Fruit fly (Drosophila melanogaster) whole organism, pupa: Measurements from ENCODE around the gene CG43127.

Experiments used
- CG10348 ChIP-seq: fragments of 200-800 bp; sonication (Bioruptor generic); IDR thresholded peaks from 2 replicates; pipeline ENCODE4 v1.3.6; 2022; ENCODE audit warnings: missing biosample characterization, missing genetic modification characterization
- CG12605 ChIP-seq: fragments of 200-800 bp; sonication (Bioruptor generic); IDR thresholded peaks from 2 replicates; pipeline ENCODE4 v1.3.6; 2022; ENCODE audit warnings: missing biosample characterization, missing genetic modification characterization
- CG13204 ChIP-seq: fragments of 200-800 bp; sonication (Bioruptor generic); optimal IDR thresholded peaks from 2 replicates; lab custom pipeline; 2018; ENCODE audit warnings: missing biosample characterization, mild to moderate bottlenecking, missing genetic modification characterization, moderate library complexity
- CG14655 ChIP-seq: fragments of 200-800 bp; sonication (Bioruptor generic); optimal IDR thresholded peaks from 3 replicates; lab custom pipeline; 2017; ENCODE audit warnings: mild to moderate bottlenecking, missing biosample characterization, missing genetic modification reagents, missing genetic modification characterization
- CG15710 ChIP-seq: fragments of 200-800 bp; sonication (Bioruptor generic); optimal IDR thresholded peaks from 2 replicates; lab custom pipeline; 2018; ENCODE audit warnings: missing biosample characterization, mild to moderate bottlenecking, missing genetic modification characterization, moderate library complexity
- CG17806 ChIP-seq: fragments of 200-800 bp; sonication (Bioruptor generic); optimal IDR thresholded peaks from 2 replicates; lab custom pipeline; 2018; ENCODE audit warnings: missing biosample characterization, mild to moderate bottlenecking, missing genetic modification characterization, moderate library complexity
- CG32121 ChIP-seq: fragments of 200-800 bp; sonication (Bioruptor generic); IDR thresholded peaks from 2 replicates; pipeline ENCODE4 v1.3.6; 2022; ENCODE audit warnings: missing biosample characterization, missing genetic modification characterization
- CG34367 ChIP-seq: fragments of 200-800 bp; sonication (Bioruptor generic); optimal IDR thresholded peaks from 2 replicates; lab custom pipeline; 2018; ENCODE audit warnings: missing biosample characterization, mild to moderate bottlenecking, missing genetic modification characterization
- CG4496 ChIP-seq: fragments of 200-800 bp; sonication (Bioruptor generic); IDR thresholded peaks from 3 replicates; pipeline ENCODE4 v1.3.6; 2022; ENCODE audit warnings: missing biosample characterization, missing genetic modification characterization
- CG8159 ChIP-seq: fragments of 200-800 bp; sonication (Bioruptor generic); optimal IDR thresholded peaks from 3 replicates; lab custom pipeline; 2018; ENCODE audit warnings: missing biosample characterization, mild to moderate bottlenecking, missing genetic modification characterization, moderate library complexity
- CG8301 ChIP-seq: fragments of 200-800 bp; sonication (Bioruptor generic); optimal IDR thresholded peaks from 2 replicates; lab custom pipeline; 2018; ENCODE audit warnings: missing biosample characterization, mild to moderate bottlenecking, missing genetic modification characterization
- CG9948 ChIP-seq: fragments of 200-800 bp; sonication (Bioruptor generic); optimal IDR thresholded peaks from 2 replicates; lab custom pipeline; 2018; ENCODE audit warnings: missing biosample characterization, mild to moderate bottlenecking, missing genetic modification characterization, moderate library complexity
- D1 ChIP-seq: fragments of 200-800 bp; sonication (Bioruptor generic); optimal IDR thresholded peaks from 2 replicates; lab custom pipeline; 2018; ENCODE audit warnings: missing biosample characterization, mild to moderate bottlenecking, missing genetic modification characterization, moderate library complexity
- EcR ChIP-seq: fragments of 200-800 bp; sonication (Bioruptor generic); optimal IDR thresholded peaks from 3 replicates; lab custom pipeline; 2019; ENCODE audit warnings: missing biosample characterization, missing genetic modification characterization, mild to moderate bottlenecking, moderate library complexity, missing genetic modification reagents
- Ets98B ChIP-seq: fragments of 200-800 bp; sonication (Bioruptor generic); IDR thresholded peaks from 2 replicates; pipeline ENCODE4 v1.3.6; 2022; ENCODE audit warnings: missing biosample characterization, missing genetic modification characterization
- Pif1A ChIP-seq: fragments of 200-800 bp; sonication (Bioruptor generic); optimal IDR thresholded peaks from 3 replicates; lab custom pipeline; 2016; ENCODE audit warnings: missing biosample characterization, missing genetic modification characterization
- Pif1B ChIP-seq: fragments of 200-800 bp; sonication (Bioruptor generic); optimal IDR thresholded peaks from 3 replicates; lab custom pipeline; 2016; ENCODE audit warnings: missing biosample characterization, missing genetic modification characterization
- Snoo ChIP-seq: fragments of 200-800 bp; sonication (Bioruptor generic); optimal IDR thresholded peaks from 3 replicates; lab custom pipeline; 2017; ENCODE audit warnings: missing biosample characterization, mild to moderate bottlenecking, missing genetic modification characterization, inconsistent platforms
- fd96Ca ChIP-seq: fragments of 200-800 bp; sonication (Bioruptor generic); IDR thresholded peaks from 3 replicates; pipeline ENCODE4 v1.3.6; 2022; ENCODE audit warnings: missing biosample characterization, missing genetic modification characterization
- gl ChIP-seq: fragments of 200-800 bp; sonication (Bioruptor generic); optimal IDR thresholded peaks from 2 replicates; lab custom pipeline; 2018; ENCODE audit warnings: missing biosample characterization, mild to moderate bottlenecking, missing genetic modification characterization
- rn ChIP-seq: fragments of 200-800 bp; sonication (Bioruptor generic); IDR thresholded peaks from 2 replicates; pipeline ENCODE4 v1.3.6; 2022; ENCODE audit warnings: missing biosample characterization, missing genetic modification characterization

CG43127 gene

DNA sequence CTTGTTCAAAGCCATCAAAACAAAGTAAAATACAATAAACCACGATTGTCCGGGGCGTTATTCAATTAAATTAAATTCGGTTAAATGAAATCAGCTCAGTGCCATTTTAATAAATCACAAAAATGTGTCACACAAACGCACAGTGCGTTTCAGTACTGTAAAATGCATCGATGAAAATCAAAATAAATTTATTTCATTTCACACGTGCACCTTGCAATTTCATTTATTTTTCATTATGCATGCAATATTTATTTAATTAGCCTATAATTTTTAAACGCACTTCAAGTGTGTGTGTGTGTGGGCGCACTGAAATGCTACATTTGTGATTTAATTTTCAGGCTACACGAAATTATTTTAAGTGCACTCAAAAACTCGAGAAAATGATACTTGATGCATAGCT is 29.0 kb upstream of the CG43127 start:
- TF ChIP-seq CG8301 (tag; lab: Kevin White, UChicago) (no peak), CG12605 (GFP tag; lab: Robert Waterston, UW) (no peak), EcR (GFP tag; lab: Kevin White, UChicago) (no peak)

DNA sequence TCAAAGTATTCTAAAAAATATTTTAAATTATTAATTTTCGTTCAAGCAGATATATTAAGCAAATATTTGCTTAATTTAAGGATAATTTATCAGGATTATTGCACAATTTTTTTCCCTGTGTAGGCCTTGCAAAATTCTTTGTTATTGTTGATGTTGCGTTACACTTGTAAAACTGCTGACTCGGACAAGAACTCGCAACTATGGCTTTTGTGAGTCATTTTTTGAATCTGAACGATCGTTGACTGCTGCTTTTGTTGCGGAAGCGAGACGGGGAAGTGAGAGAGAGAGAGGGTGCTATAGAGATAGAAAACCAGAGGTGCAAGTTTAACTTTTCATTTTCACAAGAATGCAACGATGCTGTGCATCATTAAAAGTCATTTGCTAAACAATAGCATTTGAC is 27.1 kb upstream of the CG43127 start:
- no peak for TF ChIP-seq rn (GFP tag; lab: Robert Waterston, UW)
- peak; percentile 16 for TF ChIP-seq CG8159 (tag; lab: Kevin White, UChicago)
- TF ChIP-seq EcR (GFP tag; lab: Kevin White, UChicago), result peak; percentile 48
- no peak for TF ChIP-seq Snoo (tag; lab: Kevin White, UChicago)

DNA sequence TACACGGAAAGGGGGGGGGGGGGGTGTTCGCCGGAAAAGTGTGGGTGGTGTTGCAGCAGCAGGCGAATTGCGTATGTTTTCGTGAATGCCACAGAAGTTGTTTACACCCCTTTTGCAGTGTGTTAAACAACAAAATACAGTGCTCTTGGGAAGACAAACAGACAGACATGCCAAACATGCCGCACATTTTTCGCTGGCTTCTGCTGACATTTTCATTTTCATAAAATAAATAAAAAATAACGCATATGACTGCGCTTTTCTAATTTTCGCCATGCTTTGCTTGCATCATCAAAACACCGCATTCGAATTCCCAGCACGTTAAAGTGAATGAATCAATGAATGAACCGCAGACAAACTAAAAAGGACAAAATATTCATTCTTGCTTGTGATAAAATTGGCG is 25.9 kb upstream of the CG43127 start:
- TF ChIP-seq CG32121 (GFP tag; lab: Robert Waterston, UW) (no peak), gl (no peak), CG17806 (no peak), Pif1A (GFP tag; lab: Kevin White, UChicago) (no peak), Ets98B (GFP tag; lab: Robert Waterston, UW) (no peak), EcR (GFP tag; lab: Kevin White, UChicago) (no peak), Pif1B (GFP tag; lab: Kevin White, UChicago) (no peak), CG13204 (GFP tag; lab: Kevin White, UChicago) (no peak), Snoo (tag; lab: Kevin White, UChicago) (no peak), CG14655 (GFP tag; lab: Kevin White, UChicago) (no peak), CG12605 (GFP tag; lab: Robert Waterston, UW) (no peak), rn (GFP tag; lab: Robert Waterston, UW) (no peak), CG4496 (GFP tag; lab: Robert Waterston, UW) (no peak), CG8301 (tag; lab: Kevin White, UChicago) (no peak), CG8159 (tag; lab: Kevin White, UChicago) (no peak), CG15710 (tag; lab: Kevin White, UChicago) (no peak)
- TF ChIP-seq, all 21 proteins: peak for 0

DNA sequence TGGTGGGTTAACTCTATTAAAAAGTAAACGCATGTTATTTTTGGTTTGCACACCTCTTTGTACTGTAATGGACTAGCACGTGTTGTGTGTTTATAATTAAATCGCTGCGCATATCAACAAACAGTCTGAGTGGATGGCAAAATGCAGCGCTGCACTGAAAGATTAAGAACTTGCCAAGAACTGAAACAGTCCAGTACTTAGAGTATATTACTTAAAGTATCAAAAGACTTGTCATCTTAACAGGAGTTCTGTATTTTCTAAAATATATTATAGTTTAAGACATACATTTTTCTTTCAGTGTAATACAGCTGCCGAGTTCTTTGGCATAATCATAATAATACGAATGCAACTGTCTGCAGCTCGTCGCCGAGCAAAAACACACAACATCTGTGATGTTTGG is 23.0 kb upstream of the CG43127 start:
- TF ChIP-seq Snoo (tag; lab: Kevin White, UChicago), result no peak
- TF ChIP-seq CG34367 (tag; lab: Kevin White, UChicago), result peak; percentile 48
- peak; percentile 51; the same call in 1 of the 2 replicates for TF ChIP-seq CG12605 (GFP tag; lab: Robert Waterston, UW)
- no peak for TF ChIP-seq CG10348 (GFP tag; lab: Robert Waterston, UW)
- TF ChIP-seq CG15710 (tag; lab: Kevin White, UChicago), result peak; percentile 39
- peak; percentile 50 for TF ChIP-seq CG17806
- TF ChIP-seq fd96Ca, result 0 out of 3 replicates have a peak, but pooled peaks have one; percentile 51
- TF ChIP-seq CG14655 (GFP tag; lab: Kevin White, UChicago), result peak; percentile 45
- no peak for TF ChIP-seq rn (GFP tag; lab: Robert Waterston, UW)
- TF ChIP-seq CG32121 (GFP tag; lab: Robert Waterston, UW), result peak; percentile 47
- TF ChIP-seq Pif1A (GFP tag; lab: Kevin White, UChicago), result peak; percentile 63
- peak; percentile 53 for TF ChIP-seq CG8301 (tag; lab: Kevin White, UChicago)
- TF ChIP-seq CG8159 (tag; lab: Kevin White, UChicago), result no peak
- TF ChIP-seq CG13204 (GFP tag; lab: Kevin White, UChicago), result no peak
- TF ChIP-seq CG9948 (tag; lab: Kevin White, UChicago), result peak; percentile 22
- no peak for TF ChIP-seq EcR (GFP tag; lab: Kevin White, UChicago)
- no peak for TF ChIP-seq D1 (tag; lab: Kevin White, UChicago)
- TF ChIP-seq gl, result peak; percentile 15
- peak; percentile 62 for TF ChIP-seq Ets98B (GFP tag; lab: Robert Waterston, UW)
- peak; percentile 70; the same call in 2 of the 3 replicates for TF ChIP-seq CG4496 (GFP tag; lab: Robert Waterston, UW)
- TF ChIP-seq Pif1B (GFP tag; lab: Kevin White, UChicago), result peak; percentile 35

DNA sequence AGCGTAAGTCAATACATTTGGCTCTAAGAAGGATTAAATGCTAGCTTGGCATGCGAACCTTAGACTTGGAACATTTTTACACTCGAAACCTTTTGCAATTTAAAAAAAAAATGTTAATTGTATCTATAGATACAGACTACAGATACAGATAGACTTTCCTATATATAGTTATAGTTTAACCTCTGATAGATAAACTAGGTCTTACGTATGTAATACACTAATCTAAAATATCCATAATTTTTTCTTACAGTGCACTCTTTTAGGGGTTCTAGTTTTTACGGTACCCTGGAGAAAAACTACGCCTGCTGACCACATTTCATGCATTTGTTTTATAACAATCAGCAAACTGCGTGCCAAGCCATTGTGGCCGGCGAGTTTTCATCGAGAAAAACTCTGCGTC is 21.8 kb upstream of the CG43127 start:
- TF ChIP-seq CG32121 (GFP tag; lab: Robert Waterston, UW), result no peak
- no peak for TF ChIP-seq CG12605 (GFP tag; lab: Robert Waterston, UW)

DNA sequence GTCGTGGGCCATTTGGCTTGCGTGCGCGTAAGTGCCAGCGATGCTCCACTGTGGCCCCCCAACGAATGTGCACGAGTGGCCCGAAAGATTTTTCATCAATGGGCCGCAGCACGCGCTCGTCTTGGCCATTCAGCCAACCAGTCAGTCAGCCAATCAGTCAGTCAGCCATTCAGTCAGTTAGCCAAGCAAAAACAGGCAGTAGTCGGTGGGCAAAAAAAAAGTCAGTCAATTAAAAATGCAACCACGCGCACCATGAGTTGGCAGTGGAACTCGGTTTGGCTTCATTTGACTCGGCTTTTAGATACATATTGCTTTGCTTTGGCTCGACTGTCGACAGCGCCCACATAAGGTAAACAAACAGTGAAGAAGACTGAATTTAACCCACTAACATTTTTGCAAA is 20.6 kb upstream of the CG43127 start:
- TF ChIP-seq CG8159 (tag; lab: Kevin White, UChicago), result no peak
- TF ChIP-seq CG4496 (GFP tag; lab: Robert Waterston, UW), result 0 out of 3 replicates have a peak, but pooled peaks have one; percentile 54

DNA sequence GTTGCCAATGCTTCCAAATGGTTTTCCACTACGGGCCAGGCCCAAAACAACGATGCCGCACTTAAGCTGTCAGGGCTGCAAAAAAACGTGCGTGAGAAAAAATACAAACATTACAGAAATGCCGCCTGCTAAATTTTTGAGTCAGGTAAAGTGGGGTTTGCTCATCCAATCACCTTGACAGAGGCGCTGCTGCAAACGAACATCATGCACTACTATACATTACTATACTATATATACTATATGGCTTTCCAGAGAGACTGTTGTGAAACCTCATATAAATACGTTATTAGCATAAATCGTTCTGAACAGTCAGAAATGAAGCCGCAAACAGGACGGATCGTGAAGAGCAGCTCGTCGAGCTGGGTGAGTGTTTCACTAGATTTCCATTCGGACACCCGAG is 17.8 kb upstream of the CG43127 start, which contains the start of gene CG14153:
Gene CG14153 (plus strand): TSS at position 301 of the 400 bp plus-strand sequence.
- TF ChIP-seq gl (no peak), Pif1A (GFP tag; lab: Kevin White, UChicago) (no peak), CG9948 (tag; lab: Kevin White, UChicago) (no peak), rn (GFP tag; lab: Robert Waterston, UW) (no peak), Pif1B (GFP tag; lab: Kevin White, UChicago) (no peak), Snoo (tag; lab: Kevin White, UChicago) (no peak), CG15710 (tag; lab: Kevin White, UChicago) (no peak), CG10348 (GFP tag; lab: Robert Waterston, UW) (no peak), CG13204 (GFP tag; lab: Kevin White, UChicago) (no peak), CG8159 (tag; lab: Kevin White, UChicago) (no peak)
